Worm (Caenorhabditis elegans) whole organism, L4/young adult: ENCODE measurements around the gene F52B11.5.

Experiments used
- dao-5 ChIP-seq: sonication (generic microtip); optimal IDR thresholded peaks from 2 replicates; lab custom pipeline; 2016; ENCODE audit warnings: missing genotype, missing genetic modification characterization, moderate library complexity, missing compliant biosample characterization
- him-1 ChIP-seq: sonication (generic microtip); optimal IDR thresholded peaks from 2 replicates; lab custom pipeline; 2016; ENCODE audit warnings: missing genotype, missing genetic modification reagents, missing genetic modification characterization, missing compliant biosample characterization

ce11 chrIV:14119327-14119726 lies 16.3 kb upstream of the F52B11.5 start:
- TF ChIP-seq dao-5 (tag; lab: Kevin White, UChicago) (no peak), him-1 (tag; lab: Kevin White, UChicago) (no peak)
